Fruit fly (Drosophila melanogaster) whole organism, embryonic: Measurements from ENCODE around the gene CG13893.

Experiments used
- CG1647 ChIP-seq: fragments of 200-800 bp; sonication (Bioruptor generic); optimal IDR thresholded peaks from 3 replicates; lab custom pipeline; 2016; ENCODE audit warnings: missing biosample characterization, missing genetic modification characterization
- CG4730 ChIP-seq: fragments of 200-800 bp; sonication (Bioruptor generic); IDR thresholded peaks from 2 replicates; pipeline ENCODE4 v1.3.6; 2022; ENCODE audit warnings: missing biosample characterization, missing genetic modification characterization
- CG6854 ChIP-seq: fragments of 200-800 bp; sonication (Bioruptor generic); optimal IDR thresholded peaks from 3 replicates; lab custom pipeline; 2017; ENCODE audit warnings: missing biosample characterization, mild to moderate bottlenecking, missing genetic modification characterization
- CG7357 ChIP-seq: fragments of 200-800 bp; sonication (Bioruptor generic); IDR thresholded peaks from 3 replicates; pipeline ENCODE4 v1.3.6; 2022; ENCODE audit warnings: missing biosample characterization, missing genetic modification characterization
- CG9932 ChIP-seq: fragments of 200-800 bp; sonication (Bioruptor generic); IDR thresholded peaks from 2 replicates; pipeline ENCODE4 v1.3.6; 2022; ENCODE audit warnings: missing biosample characterization, missing genetic modification characterization
- psq ChIP-seq: fragments of 200-800 bp; sonication (Bioruptor generic); optimal IDR thresholded peaks from 2 replicates; lab custom pipeline; 2017; ENCODE audit warnings: missing biosample characterization, missing genetic modification characterization
- ttk ChIP-seq: fragments of 200-800 bp; sonication (Bioruptor generic); IDR thresholded peaks from 2 replicates; pipeline ENCODE4 v2.1.2; 2022; ENCODE audit warnings: missing biosample characterization, missing genetic modification characterization
- zen2 ChIP-seq: fragments of 200-800 bp; sonication (Bioruptor generic); IDR thresholded peaks from 3 replicates; pipeline ENCODE4 v1.3.6; 2022; ENCODE audit warnings: missing biosample characterization, missing genetic modification characterization; ENCODE audit not compliant: partially characterized antibody

- TF ChIP-seq CG6854 (GFP tag; lab: Kevin White, UChicago) (no peak), zen2 (no peak), ttk (GFP tag; lab: Robert Waterston, UW) (no peak), CG4730 (GFP tag; lab: Robert Waterston, UW) (no peak), CG7357 (GFP tag; lab: Robert Waterston, UW) (no peak), psq (GFP tag; lab: Kevin White, UChicago) (no peak), CG1647 (no peak), CG9932 (GFP tag; lab: Robert Waterston, UW) (no peak)
These were observed 620 bp downstream of the CG13893 start for dm6 chr3L:603188-603587.
